Worm (Caenorhabditis elegans) whole organism, L2 larva: Measurements from ENCODE around the gene tatn-1.
A peak's percentile ranks its signal among the peaks of the same experiment; 100 is the strongest.

Experiments used
- C34F6.9 ChIP-seq: fragments of 150-350 bp; optimal IDR thresholded peaks from 2 replicates; lab custom pipeline; 2014; ENCODE audit warnings: missing biosample characterization, missing genetic modification characterization
- F13H6.1 ChIP-seq: sonication (generic microtip); optimal IDR thresholded peaks from 2 replicates; lab custom pipeline; 2016; ENCODE audit warnings: missing genetic modification characterization, missing compliant biosample characterization
- R02D3.7 ChIP-seq: fragments of 150-350 bp; optimal IDR thresholded peaks from 2 replicates; lab custom pipeline; 2014; ENCODE audit warnings: missing biosample characterization, missing genetic modification characterization
- Y55F3AM.14 ChIP-seq: fragments of 200-800 bp; sonication (Bioruptor generic); optimal IDR thresholded peaks from 2 replicates; lab custom pipeline; 2018; ENCODE audit warnings: mild to moderate bottlenecking, missing genetic modification characterization, missing compliant biosample characterization
- ZK546.5 ChIP-seq: sonication (generic microtip); optimal IDR thresholded peaks from 2 replicates; lab custom pipeline; 2017; ENCODE audit warnings: missing biosample characterization, missing genetic modification characterization
- aly-2 ChIP-seq: fragments of 150-350 bp; optimal IDR thresholded peaks from 2 replicates; lab custom pipeline; 2014; ENCODE audit warnings: missing biosample characterization, missing genetic modification characterization
- ama-1 ChIP-seq: fragments of 150-350 bp; optimal IDR thresholded peaks from 2 replicates; lab custom pipeline; 2018; ENCODE audit warnings: inconsistent platforms
- blmp-1 ChIP-seq: sonication (generic microtip); optimal IDR thresholded peaks from 2 replicates; lab custom pipeline; 2017; ENCODE audit warnings: missing genetic modification characterization, mild to moderate bottlenecking, missing compliant biosample characterization, antibody characterized with exemption, moderate library complexity; ENCODE audit not compliant: insufficient read depth
- ceh-16 ChIP-seq: fragments of 150-350 bp; optimal IDR thresholded peaks from 2 replicates; lab custom pipeline; 2014; ENCODE audit warnings: missing biosample characterization, missing genetic modification characterization
- ceh-82 ChIP-seq: fragments of 150-350 bp; optimal IDR thresholded peaks from 2 replicates; lab custom pipeline; 2014; ENCODE audit warnings: missing biosample characterization, missing genetic modification characterization
- crh-2 ChIP-seq: sonication (generic microtip); optimal IDR thresholded peaks from 2 replicates; lab custom pipeline; 2017; ENCODE audit warnings: missing biosample characterization, missing genetic modification characterization
- dmd-4 ChIP-seq: sonication (generic microtip); optimal IDR thresholded peaks from 2 replicates; lab custom pipeline; 2017; ENCODE audit warnings: missing biosample characterization, missing genetic modification characterization
- egl-27 ChIP-seq: sonication (generic microtip); optimal IDR thresholded peaks from 3 replicates; lab custom pipeline; 2017; ENCODE audit warnings: missing biosample characterization, missing genetic modification reagents, missing genetic modification characterization
- elt-1 ChIP-seq: fragments of 150-350 bp; optimal IDR thresholded peaks from 2 replicates; lab custom pipeline; 2014; ENCODE audit warnings: missing biosample characterization, missing genetic modification characterization
- elt-3 ChIP-seq: sonication (generic microtip); optimal IDR thresholded peaks from 2 replicates; lab custom pipeline; 2017; ENCODE audit warnings: missing biosample characterization, missing genetic modification characterization
- fos-1 ChIP-seq: fragments of 150-350 bp; optimal IDR thresholded peaks from 2 replicates; lab custom pipeline; 2014; ENCODE audit warnings: missing biosample characterization, missing genetic modification characterization
- gmeb-1 ChIP-seq: fragments of 150-350 bp; optimal IDR thresholded peaks from 2 replicates; lab custom pipeline; 2014; ENCODE audit warnings: missing biosample characterization, missing genetic modification characterization
- lin-11 ChIP-seq: fragments of 150-350 bp; sonication (generic microtip); optimal IDR thresholded peaks from 2 replicates; lab custom pipeline; 2014; ENCODE audit warnings: missing biosample characterization, missing genetic modification characterization, inconsistent platforms, mixed read lengths
- lin-13 ChIP-seq: fragments of 150-350 bp; optimal IDR thresholded peaks from 2 replicates; lab custom pipeline; 2014; ENCODE audit warnings: missing biosample characterization, missing genetic modification reagents, missing genetic modification characterization
- lin-39 ChIP-seq: fragments of 150-350 bp; optimal IDR thresholded peaks from 2 replicates; lab custom pipeline; 2014; ENCODE audit warnings: missing biosample characterization, missing genetic modification reagents, missing genetic modification characterization
- lsy-2 ChIP-seq, 2 experiments: fragments of 150-350 bp in 1 of 2; sonication (generic microtip) in 1 of 2; optimal IDR thresholded peaks; 2 replicates each; lab custom pipeline; 2014 to 2017; ENCODE audit warnings: missing biosample characterization in 2 of 2, missing genetic modification characterization in 2 of 2
- mab-5 ChIP-seq: fragments of 150-350 bp; optimal IDR thresholded peaks from 2 replicates; lab custom pipeline; 2014; ENCODE audit warnings: missing biosample characterization, missing genetic modification characterization
- mbf-1 ChIP-seq: sonication (generic microtip); optimal IDR thresholded peaks from 2 replicates; lab custom pipeline; 2017; ENCODE audit warnings: missing biosample characterization, missing genetic modification characterization
- mdl-1 ChIP-seq, 2 experiments: fragments of 150-350 bp in 1 of 2; sonication (generic microtip) in 1 of 2; optimal IDR thresholded peaks; 2 replicates each; lab custom pipeline; 2017; ENCODE audit warnings: missing biosample characterization in 2 of 2, missing genetic modification characterization in 2 of 2
- nhr-10 ChIP-seq: sonication (generic microtip); optimal IDR thresholded peaks from 2 replicates; lab custom pipeline; 2017; ENCODE audit warnings: missing biosample characterization, missing genetic modification characterization
- nhr-11 ChIP-seq: fragments of 150-350 bp; optimal IDR thresholded peaks from 2 replicates; lab custom pipeline; 2014; ENCODE audit warnings: missing biosample characterization, missing genetic modification characterization
- nhr-12 ChIP-seq: fragments of 150-350 bp; optimal IDR thresholded peaks from 2 replicates; lab custom pipeline; 2014; ENCODE audit warnings: missing biosample characterization, missing genetic modification characterization
- nhr-129 ChIP-seq: fragments of 150-350 bp; optimal IDR thresholded peaks from 2 replicates; lab custom pipeline; 2014; ENCODE audit warnings: missing biosample characterization, missing genetic modification characterization
- nhr-21 ChIP-seq: fragments of 150-350 bp; optimal IDR thresholded peaks from 2 replicates; lab custom pipeline; 2014; ENCODE audit warnings: missing biosample characterization, missing genetic modification characterization
- nhr-23 ChIP-seq: fragments of 150-350 bp; optimal IDR thresholded peaks from 2 replicates; lab custom pipeline; 2014; ENCODE audit warnings: missing biosample characterization, missing genetic modification reagents, missing genetic modification characterization
- nhr-25 ChIP-seq: fragments of 150-350 bp; sonication (generic microtip); optimal IDR thresholded peaks from 3 replicates; lab custom pipeline; 2014; ENCODE audit warnings: missing biosample characterization, missing genetic modification characterization
- nhr-6 ChIP-seq: fragments of 150-350 bp; optimal IDR thresholded peaks from 2 replicates; lab custom pipeline; 2014; ENCODE audit warnings: missing biosample characterization, missing genetic modification characterization
- nhr-77 ChIP-seq: fragments of 150-350 bp; optimal IDR thresholded peaks from 2 replicates; lab custom pipeline; 2014; ENCODE audit warnings: missing biosample characterization, missing genetic modification characterization
- peb-1 ChIP-seq: fragments of 150-350 bp; optimal IDR thresholded peaks from 2 replicates; lab custom pipeline; 2014; ENCODE audit warnings: missing biosample characterization, missing genetic modification characterization
- sem-4 ChIP-seq: fragments of 150-350 bp; optimal IDR thresholded peaks from 2 replicates; lab custom pipeline; 2014; ENCODE audit warnings: missing biosample characterization, missing genetic modification reagents, missing genetic modification characterization
- skn-1 ChIP-seq: sonication (generic microtip); optimal IDR thresholded peaks from 2 replicates; lab custom pipeline; 2017; ENCODE audit warnings: missing biosample characterization, missing genetic modification characterization
- sma-3 ChIP-seq: sonication (generic microtip); optimal IDR thresholded peaks from 2 replicates; lab custom pipeline; 2016; ENCODE audit warnings: missing genetic modification reagents, missing genetic modification characterization, missing compliant biosample characterization
- sma-9 ChIP-seq, 2 experiments: fragments of 150-350 bp in 1 of 2; sonication (generic microtip) in 1 of 2; optimal IDR thresholded peaks; 2 replicates each; lab custom pipeline; 2014 to 2016; ENCODE audit warnings: missing genetic modification characterization in 2 of 2, mild to moderate bottlenecking in 1 of 2, missing biosample characterization in 1 of 2, missing compliant biosample characterization in 1 of 2, missing genetic modification reagents in 1 of 2, moderate library complexity in 1 of 2
- snpc-4 ChIP-seq: fragments of 150-350 bp; optimal IDR thresholded peaks from 2 replicates; lab custom pipeline; 2014; ENCODE audit warnings: missing biosample characterization, missing genetic modification characterization
- unc-39 ChIP-seq: fragments of 150-350 bp; optimal IDR thresholded peaks from 2 replicates; lab custom pipeline; 2014; ENCODE audit warnings: missing biosample characterization, missing genetic modification characterization
- unc-55 ChIP-seq: fragments of 150-350 bp; sonication (generic microtip); optimal IDR thresholded peaks from 3 replicates; lab custom pipeline; 2014; ENCODE audit warnings: missing biosample characterization, missing genetic modification reagents, missing genetic modification characterization
- unc-62 ChIP-seq: fragments of 150-350 bp; optimal IDR thresholded peaks from 2 replicates; lab custom pipeline; 2014; ENCODE audit warnings: missing biosample characterization, missing genetic modification reagents, missing genetic modification characterization
- zag-1 ChIP-seq: fragments of 150-350 bp; optimal IDR thresholded peaks from 2 replicates; lab custom pipeline; 2014; ENCODE audit warnings: missing biosample characterization, missing genetic modification characterization
- ztf-11 ChIP-seq: sonication (generic microtip); optimal IDR thresholded peaks from 2 replicates; lab custom pipeline; 2017; ENCODE audit warnings: missing biosample characterization, missing genetic modification characterization

Gene tatn-1

ce11 chrX:14815412-14815811, 24.6 kb downstream of the tatn-1 start:
- TF ChIP-seq unc-55, result peak; percentile 5
- TF ChIP-seq nhr-10 (tag; lab: Kevin White, UChicago), result no peak
- peak; percentile 1 for TF ChIP-seq gmeb-1
- no peak for TF ChIP-seq peb-1 (tag; lab: Kevin White, UChicago)
- no peak for TF ChIP-seq fos-1
- TF ChIP-seq F13H6.1 (tag; lab: Kevin White, UChicago), result no peak
- TF ChIP-seq nhr-23 (tag; lab: Kevin White, UChicago), result no peak
- TF ChIP-seq nhr-25 (tag; lab: Kevin White, UChicago), result peak; percentile 0
- TF ChIP-seq nhr-21 (tag; lab: Kevin White, UChicago), result peak; percentile 25
- TF ChIP-seq C34F6.9 (tag; lab: Kevin White, UChicago), result peak; percentile 9
- TF ChIP-seq sma-9 (GFP tag; optimal IDR thresholded peaks at IDR 0.05; lab: Kevin White, UChicago), result peak; percentile 39
- no peak for TF ChIP-seq sma-9 (tag; optimal IDR thresholded peaks at IDR 0.05; lab: Kevin White, UChicago)
- TF ChIP-seq unc-62 (GFP tag; lab: Kevin White, UChicago), result no peak

- peak; percentile 54 for TF ChIP-seq crh-2
- TF ChIP-seq fos-1, result peak; percentile 41
- TF ChIP-seq sem-4 (tag; lab: Kevin White, UChicago), result no peak
- no peak for TF ChIP-seq elt-3
- no peak for TF ChIP-seq zag-1 (tag; lab: Kevin White, UChicago)
- peak; percentile 10 for TF ChIP-seq F13H6.1 (tag; lab: Kevin White, UChicago)
- peak; percentile 21 for TF ChIP-seq ama-1 (lab: Kevin White, UChicago)
- TF ChIP-seq nhr-129 (tag; lab: Kevin White, UChicago), result peak; percentile 1
- no peak for TF ChIP-seq lin-11 (tag; lab: Kevin White, UChicago)
- no peak for TF ChIP-seq nhr-23 (tag; lab: Kevin White, UChicago)
- TF ChIP-seq unc-39 (tag; lab: Kevin White, UChicago), result no peak
- TF ChIP-seq sma-9 (GFP tag; optimal IDR thresholded peaks at IDR 0.05; lab: Kevin White, UChicago), result peak; percentile 49
- no peak for TF ChIP-seq sma-9 (tag; optimal IDR thresholded peaks at IDR 0.05; lab: Kevin White, UChicago)
- TF ChIP-seq Y55F3AM.14, result no peak
- no peak for TF ChIP-seq blmp-1 (tag; lab: Kevin White, UChicago)
- no peak for TF ChIP-seq nhr-11 (tag; lab: Kevin White, UChicago)
- TF ChIP-seq ceh-82, result no peak
- TF ChIP-seq ztf-11, result no peak
- no peak for TF ChIP-seq nhr-77 (tag; lab: Kevin White, UChicago)
- no peak for TF ChIP-seq nhr-25 (tag; lab: Kevin White, UChicago)
These were observed 25.9 kb downstream of the tatn-1 start for ce11 chrX:14816717-14817116.

- TF ChIP-seq F13H6.1 (tag; lab: Kevin White, UChicago), result peak; percentile 99
- TF ChIP-seq sma-9 (GFP tag; optimal IDR thresholded peaks at IDR 0.05; lab: Kevin White, UChicago), result peak; percentile 98
- peak; percentile 64 for TF ChIP-seq sma-9 (tag; optimal IDR thresholded peaks at IDR 0.05; lab: Kevin White, UChicago)
- TF ChIP-seq lin-13 (GFP tag; lab: Kevin White, UChicago), result peak; percentile 94
- TF ChIP-seq ceh-82, result peak; percentile 54
- peak; percentile 30 for TF ChIP-seq skn-1 (tag; lab: Kevin White, UChicago)
- peak; percentile 74 for TF ChIP-seq gmeb-1
- TF ChIP-seq ZK546.5 (tag; lab: Kevin White, UChicago), result peak; percentile 31
- no peak for TF ChIP-seq unc-39 (tag; lab: Kevin White, UChicago)
- no peak for TF ChIP-seq aly-2 (tag; lab: Kevin White, UChicago)
- peak; percentile 96 for TF ChIP-seq nhr-129 (tag; lab: Kevin White, UChicago)
- peak; percentile 98 for TF ChIP-seq nhr-21 (tag; lab: Kevin White, UChicago)
- TF ChIP-seq nhr-23 (tag; lab: Kevin White, UChicago), result no peak
- TF ChIP-seq dmd-4 (tag; lab: Kevin White, UChicago), result no peak
- TF ChIP-seq mdl-1 (tag; optimal IDR thresholded peaks at IDR 0.05; lab: Kevin White, UChicago), result peak; percentile 99 to 100
- peak; percentile 54 for TF ChIP-seq ama-1 (lab: Kevin White, UChicago)
- TF ChIP-seq elt-1 (tag; lab: Kevin White, UChicago), result peak; percentile 16
- TF ChIP-seq nhr-11 (tag; lab: Kevin White, UChicago), result no peak
- TF ChIP-seq mab-5, result peak; percentile 93
- peak; percentile 79 to 94 for TF ChIP-seq lsy-2 (tag; optimal IDR thresholded peaks at IDR 0.05; lab: Kevin White, UChicago)
- no peak for TF ChIP-seq R02D3.7 (tag; lab: Kevin White, UChicago)
- TF ChIP-seq nhr-12 (tag; lab: Kevin White, UChicago), result peak; percentile 69
- TF ChIP-seq nhr-10 (tag; lab: Kevin White, UChicago), result peak; percentile 80
- peak; percentile 84 for TF ChIP-seq nhr-6
- TF ChIP-seq ztf-11, result peak; percentile 27
- peak; percentile 70 for TF ChIP-seq lin-39 (tag; lab: Kevin White, UChicago)
- no peak for TF ChIP-seq mbf-1 (tag; lab: Kevin White, UChicago)
- peak; percentile 99 for TF ChIP-seq Y55F3AM.14
- peak; percentile 98 for TF ChIP-seq C34F6.9 (tag; lab: Kevin White, UChicago)
- peak; percentile 98 for TF ChIP-seq sma-3 (GFP tag; lab: Kevin White, UChicago)
- TF ChIP-seq egl-27 (tag; lab: Kevin White, UChicago), result peak; percentile 97
- peak; percentile 98 for TF ChIP-seq ceh-16 (tag; lab: Kevin White, UChicago)
- TF ChIP-seq nhr-25 (tag; lab: Kevin White, UChicago), result peak; percentile 97
- peak; percentile 61 for TF ChIP-seq nhr-77 (tag; lab: Kevin White, UChicago)
- peak; percentile 78 for TF ChIP-seq snpc-4 (tag; lab: Kevin White, UChicago)
- peak; percentile 97 for TF ChIP-seq zag-1 (tag; lab: Kevin White, UChicago)
- TF ChIP-seq unc-62 (GFP tag; lab: Kevin White, UChicago), result peak; percentile 80
- no peak for TF ChIP-seq peb-1 (tag; lab: Kevin White, UChicago)
These were observed 27.9 kb downstream of the tatn-1 start, which contains the start of gene epn-1 for ce11 chrX:14818464-14819259. epn-1 (minus strand) TSS chrX:14818514.
